Worm (Caenorhabditis elegans): ENCODE data around the gene F21D12.3.

DNA sequence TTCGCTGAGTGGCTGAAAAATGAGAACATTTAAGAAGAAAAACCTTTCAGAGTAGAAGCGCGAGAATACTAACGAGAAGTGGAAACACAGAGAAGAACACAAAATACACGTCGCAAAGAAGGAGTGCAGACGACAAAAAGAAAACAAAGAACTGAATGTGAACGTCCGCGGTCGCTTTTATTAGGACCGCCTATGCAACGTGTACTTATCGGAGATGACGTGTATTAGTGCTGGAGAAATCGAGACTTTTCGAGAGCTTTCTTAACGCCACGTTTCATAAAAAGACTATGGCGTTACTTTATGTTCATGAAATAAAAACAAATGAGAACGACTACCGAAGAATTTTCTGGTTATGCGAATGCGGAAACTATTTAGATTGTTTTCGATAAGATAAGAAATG lies 28.7 kb upstream of the F21D12.3 start, which contains the start of gene hsp-4:
- TF ChIP-seq R02D3.7 (tag; optimal IDR thresholded peaks at IDR 0.05) (no peak), nhr-42 (GFP tag; IDR thresholded peaks at IDR 0.05) (no peak), dve-1 (tag; optimal IDR thresholded peaks at IDR 0.05; ENCODE audit: insufficient read depth) (peak; percentile 7), duxl-1 (tag; optimal IDR thresholded peaks at IDR 0.05; ENCODE audit: poor library complexity) (no peak), ztf-11 (tag; optimal IDR thresholded peaks at IDR 0.05) (no peak), lin-15B (tag; optimal IDR thresholded peaks at IDR 0.05) (no peak), lin-39 (tag; optimal IDR thresholded peaks at IDR 0.05) (no peak), mep-1 (tag; optimal IDR thresholded peaks at IDR 0.05) (peak; percentile 25), T26A8.4 (GFP tag; IDR thresholded peaks at IDR 0.05) (no peak), nhr-237 (tag; optimal IDR thresholded peaks at IDR 0.05) (no peak), ZK546.5 (tag; optimal IDR thresholded peaks at IDR 0.05) (no peak)
